Fruit fly (Drosophila melanogaster) whole organism, embryonic: ENCODE measurements around the gene CG8117.

Experiments
- Ada2b ChIP-seq: fragments of 200-800 bp; sonication (Bioruptor generic); IDR thresholded peaks from 2 replicates; pipeline ENCODE4 v1.3.6; 2022; ENCODE audit warnings: missing biosample characterization, missing genetic modification characterization
- CG11398 ChIP-seq: fragments of 200-800 bp; sonication (Bioruptor generic); optimal IDR thresholded peaks from 2 replicates; lab custom pipeline; 2016; ENCODE audit warnings: missing biosample characterization, missing genetic modification characterization
- CG11695 ChIP-seq: fragments of 200-800 bp; sonication (Bioruptor generic); IDR thresholded peaks from 3 replicates; pipeline ENCODE4 v1.3.6; 2022; ENCODE audit warnings: missing biosample characterization, missing genetic modification characterization
- CG12299 ChIP-seq: fragments of 200-800 bp; sonication (Bioruptor generic); optimal IDR thresholded peaks from 2 replicates; lab custom pipeline; 2018; ENCODE audit warnings: missing biosample characterization, mild to moderate bottlenecking, missing genetic modification characterization
- CG13624 ChIP-seq: fragments of 200-800 bp; sonication (Bioruptor generic); optimal IDR thresholded peaks from 2 replicates; lab custom pipeline; 2016; ENCODE audit warnings: missing biosample characterization, missing genetic modification characterization
- CG15269 ChIP-seq: fragments of 200-800 bp; sonication (Bioruptor generic); optimal IDR thresholded peaks from 2 replicates; lab custom pipeline; 2018; ENCODE audit warnings: missing biosample characterization, mild to moderate bottlenecking, missing genetic modification characterization, moderate library complexity
- CG1529 ChIP-seq: fragments of 200-800 bp; sonication (Bioruptor generic); optimal IDR thresholded peaks from 3 replicates; lab custom pipeline; 2018; ENCODE audit warnings: missing biosample characterization, missing genetic modification characterization
- CG1602 ChIP-seq: fragments of 200-800 bp; sonication (Bioruptor generic); optimal IDR thresholded peaks from 3 replicates; lab custom pipeline; 2016; ENCODE audit warnings: missing biosample characterization, missing genetic modification characterization
- CG16779 ChIP-seq: fragments of 200-800 bp; sonication (Bioruptor generic); IDR thresholded peaks from 2 replicates; pipeline ENCODE4 v1.3.6; 2022; ENCODE audit warnings: missing biosample characterization, missing genetic modification characterization
- CG17829 ChIP-seq: fragments of 200-800 bp; optimal IDR thresholded peaks from 2 replicates; lab custom pipeline; 2019; ENCODE audit warnings: missing biosample characterization, mild to moderate bottlenecking, missing genetic modification characterization, moderate library complexity
- CG1832 ChIP-seq: fragments of 200-800 bp; sonication (Bioruptor generic); optimal IDR thresholded peaks from 2 replicates; lab custom pipeline; 2017; ENCODE audit warnings: missing biosample characterization, mild to moderate bottlenecking, missing genetic modification characterization, inconsistent platforms
- CG2120 ChIP-seq: fragments of 200-800 bp; sonication (Bioruptor generic); optimal IDR thresholded peaks from 3 replicates; lab custom pipeline; 2016; ENCODE audit warnings: missing biosample characterization, missing genetic modification characterization
- CG2875 ChIP-seq: fragments of 200-800 bp; sonication (Bioruptor generic); optimal IDR thresholded peaks from 2 replicates; lab custom pipeline; 2017; ENCODE audit warnings: missing biosample characterization, mild to moderate bottlenecking, missing genetic modification characterization, missing genetic modification reagents
- CG30431 ChIP-seq: fragments of 200-800 bp; sonication (Bioruptor generic); optimal IDR thresholded peaks from 2 replicates; lab custom pipeline; 2017; ENCODE audit warnings: missing biosample characterization, missing genetic modification characterization
- CG3726 ChIP-seq: fragments of 200-800 bp; sonication (Bioruptor generic); IDR thresholded peaks from 3 replicates; pipeline ENCODE4, ENCODE4 v1.3.6; 2022; ENCODE audit warnings: missing biosample characterization, missing genetic modification characterization
- CG42726 ChIP-seq: fragments of 200-800 bp; sonication (Bioruptor generic); IDR thresholded peaks from 2 replicates; pipeline ENCODE4 v1.3.6; 2022; ENCODE audit warnings: missing biosample characterization, missing genetic modification characterization; ENCODE audit not compliant: partially characterized antibody
- CG4424 ChIP-seq: fragments of 200-800 bp; sonication (Bioruptor generic); optimal IDR thresholded peaks from 3 replicates; lab custom pipeline; 2016; ENCODE audit warnings: missing biosample characterization, missing genetic modification characterization
- CG6254 ChIP-seq: fragments of 200-800 bp; sonication (Bioruptor generic); optimal IDR thresholded peaks from 3 replicates; lab custom pipeline; 2017; ENCODE audit warnings: mild to moderate bottlenecking, missing biosample characterization, missing genetic modification reagents, missing genetic modification characterization
- CG6689 ChIP-seq: fragments of 200-800 bp; sonication (Bioruptor generic); IDR thresholded peaks from 2 replicates; pipeline ENCODE4 v1.3.6; 2022; ENCODE audit warnings: missing biosample characterization, missing genetic modification characterization
- CG6813 ChIP-seq: fragments of 200-800 bp; sonication (Bioruptor generic); optimal IDR thresholded peaks from 2 replicates; lab custom pipeline; 2017; ENCODE audit warnings: missing biosample characterization, missing genetic modification characterization, mild to moderate bottlenecking, moderate library complexity, missing genetic modification reagents
- Dek ChIP-seq: fragments of 200-800 bp; sonication (Bioruptor generic); optimal IDR thresholded peaks from 3 replicates; lab custom pipeline; 2019; ENCODE audit warnings: missing biosample characterization, mild to moderate bottlenecking, missing genetic modification characterization, moderate library complexity
- Dll ChIP-seq: fragments of 200-800 bp; sonication (Bioruptor generic); IDR thresholded peaks from 4 replicates; pipeline ENCODE4 v1.3.6; 2022; ENCODE audit warnings: missing biosample characterization, missing genetic modification characterization; ENCODE audit not compliant: partially characterized antibody
- Hr39 ChIP-seq: fragments of >200 bp; optimal IDR thresholded peaks from 2 replicates; lab custom pipeline; 2017
- Jarid2 ChIP-seq: fragments of 200-800 bp; sonication (Bioruptor generic); optimal IDR thresholded peaks from 3 replicates; lab custom pipeline; 2017; ENCODE audit warnings: mild to moderate bottlenecking, missing biosample characterization, missing genetic modification reagents, missing genetic modification characterization
- Meics ChIP-seq: fragments of 200-800 bp; sonication (Bioruptor generic); optimal IDR thresholded peaks from 2 replicates; lab custom pipeline; 2017; ENCODE audit warnings: missing biosample characterization, mild to moderate bottlenecking, missing genetic modification characterization
- NFAT ChIP-seq: fragments of 200-800 bp; sonication (Bioruptor generic); IDR thresholded peaks from 2 replicates; pipeline ENCODE4 v1.3.6; 2022; ENCODE audit warnings: missing biosample characterization, missing genetic modification characterization
- Optix ChIP-seq: fragments of 200-800 bp; sonication (Bioruptor generic); IDR thresholded peaks from 3 replicates; pipeline ENCODE4 v1.3.6; 2022; ENCODE audit warnings: missing biosample characterization, missing genetic modification characterization
- Rx ChIP-seq: fragments of 200-800 bp; sonication (Bioruptor generic); IDR thresholded peaks from 2 replicates; pipeline ENCODE4 v1.3.6; 2022; ENCODE audit warnings: missing biosample characterization, missing genetic modification characterization
- Spps ChIP-seq: fragments of 200-800 bp; sonication (Bioruptor generic); optimal IDR thresholded peaks from 2 replicates; lab custom pipeline; 2018; ENCODE audit warnings: missing biosample characterization, mild to moderate bottlenecking, missing genetic modification characterization
- Vsx1 ChIP-seq: fragments of 200-800 bp; sonication (Bioruptor generic); optimal IDR thresholded peaks from 2 replicates; lab custom pipeline; 2017; ENCODE audit warnings: missing biosample characterization, mild to moderate bottlenecking, missing genetic modification characterization, missing genetic modification reagents
- amos ChIP-seq: fragments of 200-800 bp; sonication (Bioruptor generic); IDR thresholded peaks from 2 replicates; pipeline ENCODE4 v1.3.6; 2022; ENCODE audit warnings: missing biosample characterization, missing genetic modification characterization; ENCODE audit not compliant: partially characterized antibody
- ap ChIP-seq: fragments of 200-800 bp; sonication (Bioruptor generic); IDR thresholded peaks from 2 replicates; pipeline ENCODE4 v1.3.6; 2022; ENCODE audit warnings: missing biosample characterization, missing genetic modification characterization
- ato ChIP-seq: fragments of 200-800 bp; sonication (Bioruptor generic); IDR thresholded peaks from 2 replicates; pipeline ENCODE4 v1.3.6; 2022; ENCODE audit warnings: missing biosample characterization, missing genetic modification characterization; ENCODE audit not compliant: partially characterized antibody
- bbx ChIP-seq: fragments of 200-800 bp; sonication (Bioruptor generic); IDR thresholded peaks from 2 replicates; pipeline ENCODE4 v1.3.6; 2022; ENCODE audit warnings: missing biosample characterization, missing genetic modification characterization; ENCODE audit not compliant: partially characterized antibody
- caup ChIP-seq: fragments of 200-800 bp; sonication (Bioruptor generic); optimal IDR thresholded peaks from 3 replicates; lab custom pipeline; 2017; ENCODE audit warnings: missing biosample characterization, mild to moderate bottlenecking, missing genetic modification characterization, moderate library complexity; ENCODE audit not compliant: severe bottlenecking
- cg ChIP-seq: fragments of 200-800 bp; sonication (Bioruptor generic); optimal IDR thresholded peaks from 3 replicates; lab custom pipeline; 2019; ENCODE audit warnings: missing biosample characterization, mild to moderate bottlenecking, missing genetic modification characterization, moderate library complexity
- chinmo ChIP-seq: fragments of 200-800 bp; sonication (Bioruptor generic); IDR thresholded peaks from 4 replicates; pipeline ENCODE4 v1.3.6; 2022; ENCODE audit warnings: missing biosample characterization, missing genetic modification characterization; ENCODE audit not compliant: partially characterized antibody
- crc ChIP-seq: fragments of 200-800 bp; sonication (Bioruptor generic); optimal IDR thresholded peaks from 2 replicates; lab custom pipeline; 2016; ENCODE audit warnings: missing biosample characterization, missing genetic modification characterization
- danr ChIP-seq: fragments of 200-800 bp; sonication (Bioruptor generic); IDR thresholded peaks from 2 replicates; pipeline ENCODE4 v1.3.6; 2022; ENCODE audit warnings: missing biosample characterization, missing genetic modification characterization
- dmrt11E ChIP-seq: fragments of 200-800 bp; sonication (Bioruptor generic); optimal IDR thresholded peaks from 3 replicates; lab custom pipeline; 2018; ENCODE audit warnings: missing biosample characterization, mild to moderate bottlenecking, missing genetic modification characterization, moderate library complexity
- eve ChIP-seq, 2 experiments: fragments of >200 bp; optimal IDR thresholded peaks; 2 replicates each; lab custom pipeline; 2017; ENCODE audit warnings: missing biosample characterization in 2 of 2, missing genetic modification characterization in 2 of 2
- ind ChIP-seq: fragments of 200-800 bp; sonication (Bioruptor generic); optimal IDR thresholded peaks from 3 replicates; lab custom pipeline; 2016; ENCODE audit warnings: missing biosample characterization, missing genetic modification characterization
- knrl ChIP-seq: fragments of 200-800 bp; sonication (Bioruptor generic); IDR thresholded peaks from 3 replicates; pipeline ENCODE4 v1.3.6; 2022; ENCODE audit warnings: missing biosample characterization, missing genetic modification characterization; ENCODE audit not compliant: partially characterized antibody
- run ChIP-seq: fragments of 200-800 bp; sonication (Bioruptor generic); optimal IDR thresholded peaks from 3 replicates; lab custom pipeline; 2018; ENCODE audit warnings: missing biosample characterization, mild to moderate bottlenecking, missing genetic modification characterization
- scrt ChIP-seq: fragments of 200-800 bp; sonication (Bioruptor generic); optimal IDR thresholded peaks from 2 replicates; lab custom pipeline; 2018; ENCODE audit warnings: missing biosample characterization, mild to moderate bottlenecking, missing genetic modification characterization, moderate library complexity
- sisA ChIP-seq: fragments of 200-800 bp; sonication (Bioruptor generic); IDR thresholded peaks from 2 replicates; pipeline ENCODE4 v1.3.6; 2022; ENCODE audit warnings: missing biosample characterization, missing genetic modification characterization
- sna ChIP-seq: fragments of 200-800 bp; sonication (Bioruptor generic); IDR thresholded peaks from 2 replicates; pipeline ENCODE4 v1.3.6; 2022; ENCODE audit warnings: missing biosample characterization, missing genetic modification characterization; ENCODE audit not compliant: partially characterized antibody
- sob ChIP-seq: fragments of 200-800 bp; sonication (Bioruptor generic); IDR thresholded peaks from 2 replicates; pipeline ENCODE4 v1.3.6; 2022; ENCODE audit warnings: missing biosample characterization, missing genetic modification characterization
- tin ChIP-seq: fragments of 200-800 bp; sonication (Bioruptor generic); optimal IDR thresholded peaks from 3 replicates; lab custom pipeline; 2016; ENCODE audit warnings: missing biosample characterization, missing genetic modification characterization
- zen2 ChIP-seq: fragments of 200-800 bp; sonication (Bioruptor generic); IDR thresholded peaks from 3 replicates; pipeline ENCODE4 v1.3.6; 2022; ENCODE audit warnings: missing biosample characterization, missing genetic modification characterization; ENCODE audit not compliant: partially characterized antibody

CG8117 gene

dm6 chrX:15653364-15653809 is 9.4 kb downstream of the CG8117 start (continued):
- peak; percentile 25 for TF ChIP-seq dmrt11E
- peak; percentile 49; the same call in 1 of the 2 replicates for TF ChIP-seq bbx (GFP tag; lab: Robert Waterston, UW)
- no peak for TF ChIP-seq caup (GFP tag; lab: Kevin White, UChicago)
- TF ChIP-seq chinmo (GFP tag; lab: Robert Waterston, UW), result 0 out of 4 replicates have a peak, but pooled peaks have one; percentile 63
- TF ChIP-seq NFAT (GFP tag; lab: Robert Waterston, UW), result peak; percentile 72
- TF ChIP-seq knrl (GFP tag; lab: Robert Waterston, UW), result peak; percentile 68
- no peak for TF ChIP-seq run (tag; lab: Kevin White, UChicago)
- no peak for TF ChIP-seq CG12299 (tag; lab: Kevin White, UChicago)
- no peak for TF ChIP-seq danr (GFP tag; lab: Robert Waterston, UW)
- peak; percentile 13 for TF ChIP-seq Jarid2
- TF ChIP-seq CG11695 (GFP tag; lab: Robert Waterston, UW), result no peak
- TF ChIP-seq CG17829 (tag; lab: Kevin White, UChicago), result peak; percentile 60
- TF ChIP-seq Dll (GFP tag; lab: Robert Waterston, UW), result peak; percentile 64; the same call in 3 of the 4 replicates
- TF ChIP-seq CG3726 (GFP tag; lab: Robert Waterston, UW), result no peak
- no peak for TF ChIP-seq ato (GFP tag; lab: Robert Waterston, UW)
- peak; percentile 4 for TF ChIP-seq CG13624 (GFP tag; lab: Kevin White, UChicago)
- TF ChIP-seq cg, result no peak
- no peak for TF ChIP-seq crc (GFP tag; lab: Kevin White, UChicago)
- TF ChIP-seq zen2 (GFP tag; lab: Robert Waterston, UW), result 0 out of 3 replicates have a peak, but pooled peaks have one; percentile 27
- TF ChIP-seq eve (GFP tag; optimal IDR thresholded peaks at IDR 0.05; lab: Kevin White, UChicago), result no peak
- TF ChIP-seq CG6254 (GFP tag; lab: Kevin White, UChicago), result no peak
- peak; percentile 78 for TF ChIP-seq Vsx1
- TF ChIP-seq CG4424, result peak; percentile 8
- TF ChIP-seq Meics (GFP tag; lab: Kevin White, UChicago), result peak; percentile 33
- TF ChIP-seq sob (GFP tag; lab: Robert Waterston, UW), result no peak
- peak; percentile 60 for TF ChIP-seq CG42726 (GFP tag; lab: Robert Waterston, UW)
- TF ChIP-seq sisA, result peak; percentile 62
- peak; percentile 26 for TF ChIP-seq ind (GFP tag; lab: Kevin White, UChicago)
- peak; percentile 24 for TF ChIP-seq Dek (tag; lab: Kevin White, UChicago)
- TF ChIP-seq sna (GFP tag; lab: Robert Waterston, UW), result peak; percentile 76
- peak; percentile 32; the same call in 1 of the 3 replicates for TF ChIP-seq Optix
- TF ChIP-seq Spps (tag; lab: Kevin White, UChicago), result no peak
- no peak for TF ChIP-seq CG16779 (GFP tag; lab: Robert Waterston, UW)
- TF ChIP-seq CG6689 (GFP tag; lab: Robert Waterston, UW), result peak; percentile 37; the same call in 1 of the 2 replicates
- no peak for TF ChIP-seq CG15269 (tag; lab: Kevin White, UChicago)
- no peak for TF ChIP-seq CG11398 (GFP tag; lab: Kevin White, UChicago)
- TF ChIP-seq CG1529 (GFP tag; lab: Kevin White, UChicago), result no peak
- TF ChIP-seq CG1832 (GFP tag; lab: Kevin White, UChicago), result no peak
- TF ChIP-seq CG2120 (GFP tag; lab: Kevin White, UChicago), result peak; percentile 15
- peak; percentile 42 for TF ChIP-seq tin (GFP tag; lab: Kevin White, UChicago)
- TF ChIP-seq Ada2b (GFP tag; lab: Robert Waterston, UW), result no peak
- no peak for TF ChIP-seq scrt (GFP tag; lab: Kevin White, UChicago)
- no peak for TF ChIP-seq CG2875 (GFP tag; lab: Kevin White, UChicago)
- TF ChIP-seq ap, result 0 out of 2 replicates have a peak, but pooled peaks have one; percentile 9
- TF ChIP-seq amos (GFP tag; lab: Robert Waterston, UW), result peak; percentile 77
- no peak for TF ChIP-seq CG30431 (GFP tag; lab: Kevin White, UChicago)
- TF ChIP-seq Rx, result peak; percentile 37; the same call in 1 of the 2 replicates
- peak; percentile 37 for TF ChIP-seq CG1602 (GFP tag; lab: Kevin White, UChicago)
- no peak for TF ChIP-seq CG6813 (GFP tag; lab: Kevin White, UChicago)
- TF ChIP-seq Hr39 (lab: Kevin White, UChicago), result no peak
